Fruit fly (Drosophila melanogaster): ENCODE results near the gene Sf3b5.

Gene Sf3b5

DNA sequence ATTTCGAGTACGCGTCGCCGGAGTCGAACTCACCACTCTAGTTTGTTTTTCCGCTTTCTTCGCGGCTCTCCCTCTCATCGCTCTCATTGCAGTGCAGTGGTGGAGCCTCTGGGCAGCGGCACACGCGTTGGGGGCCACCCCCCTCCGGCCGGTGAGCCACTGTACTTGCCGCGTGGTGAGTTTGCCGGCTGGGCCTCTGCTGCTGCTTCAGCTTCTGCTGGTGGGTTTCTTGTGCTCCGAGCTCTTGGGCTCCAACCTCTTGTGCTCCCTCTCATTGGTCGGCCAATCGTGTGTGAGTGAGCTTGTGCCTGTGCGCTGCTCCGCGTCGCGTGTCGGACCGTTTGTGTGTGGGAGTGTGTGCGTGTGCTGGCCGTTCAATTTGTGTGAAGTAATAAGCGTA lies 37.9 kb upstream of the Sf3b5 start (continued):
- no peak for TF ChIP-seq CG10274 (GFP tag; optimal IDR thresholded peaks at IDR 0.05)
- TF ChIP-seq C15 (GFP tag; IDR thresholded peaks at IDR 0.05): no peak
- TF ChIP-seq PHDP (tag; optimal IDR thresholded peaks at IDR 0.05): no peak
- no peak for TF ChIP-seq CG5180 (GFP tag; optimal IDR thresholded peaks at IDR 0.05)
- no peak for TF ChIP-seq nerfin-1 (tag; optimal IDR thresholded peaks at IDR 0.05)
- TF ChIP-seq schlank (tag; optimal IDR thresholded peaks at IDR 0.05): no peak
- no peak for TF ChIP-seq CG7963 (GFP tag; IDR thresholded peaks at IDR 0.05; ENCODE audit: partially characterized antibody)
- peak; percentile 66 for TF ChIP-seq zfh2 (GFP tag; optimal IDR thresholded peaks at IDR 0.05)
- no peak for TF ChIP-seq lmd (GFP tag; IDR thresholded peaks at IDR 0.05)
- TF ChIP-seq CG13123 (GFP tag; optimal IDR thresholded peaks at IDR 0.05): no peak
- no peak for TF ChIP-seq ken (GFP tag; IDR thresholded peaks at IDR 0.05)
- peak; percentile 43 for TF ChIP-seq CG1603 (tag; optimal IDR thresholded peaks at IDR 0.05)
- TF ChIP-seq CG2678 (tag; optimal IDR thresholded peaks at IDR 0.05): peak; percentile 46
- no peak for TF ChIP-seq CG11247 (GFP tag; IDR thresholded peaks at IDR 0.05)
- TF ChIP-seq ap (GFP tag; IDR thresholded peaks at IDR 0.05): no peak
- peak; percentile 85 for TF ChIP-seq lilli (GFP tag; optimal IDR thresholded peaks at IDR 0.05)
- TF ChIP-seq CG17359 (tag; optimal IDR thresholded peaks at IDR 0.05): peak; percentile 48
- TF ChIP-seq CG12236 (GFP tag; optimal IDR thresholded peaks at IDR 0.05): peak; percentile 29
- peak; percentile 84 for TF ChIP-seq CG2120 (GFP tag; optimal IDR thresholded peaks at IDR 0.05)
- TF ChIP-seq Elba2 (GFP tag; optimal IDR thresholded peaks at IDR 0.05): no peak
- TF ChIP-seq cas (GFP tag; IDR thresholded peaks at IDR 0.05): no peak
- TF ChIP-seq seq (GFP tag; IDR thresholded peaks at IDR 0.05): no peak
- TF ChIP-seq emc (GFP tag; optimal IDR thresholded peaks at IDR 0.05): no peak
- no peak for TF ChIP-seq cad (GFP tag; optimal IDR thresholded peaks at IDR 0.05)
- peak; percentile 38 for TF ChIP-seq Xbp1 (GFP tag; optimal IDR thresholded peaks at IDR 0.05)
- no peak for TF ChIP-seq CG14050 (GFP tag; IDR thresholded peaks at IDR 0.05)
- peak; percentile 12 for TF ChIP-seq CG18619 (GFP tag; optimal IDR thresholded peaks at IDR 0.05)
- peak; percentile 51 for TF ChIP-seq sd (tag; optimal IDR thresholded peaks at IDR 0.05)
- TF ChIP-seq CG16779 (GFP tag; IDR thresholded peaks at IDR 0.05): no peak
- TF ChIP-seq CG12659 (GFP tag; optimal IDR thresholded peaks at IDR 0.05): no peak
- no peak for TF ChIP-seq Kr (GFP tag; optimal IDR thresholded peaks at IDR 0.05)
- no peak for TF ChIP-seq CG9817 (tag; optimal IDR thresholded peaks at IDR 0.05)
- TF ChIP-seq CG10565 (GFP tag; optimal IDR thresholded peaks at IDR 0.05): no peak
- TF ChIP-seq mam (GFP tag; optimal IDR thresholded peaks at IDR 0.05): peak; percentile 74
- no peak for TF ChIP-seq croc (GFP tag; conservative IDR thresholded peaks at IDR 0.05)
- no peak for TF ChIP-seq Hr3 (GFP tag; optimal IDR thresholded peaks at IDR 0.05)
- no peak for TF ChIP-seq Mrtf (GFP tag; IDR thresholded peaks at IDR 0.05)
- TF ChIP-seq HmgD (GFP tag; optimal IDR thresholded peaks at IDR 0.05): peak; percentile 80
- peak; percentile 64 for TF ChIP-seq CHES-1-like (GFP tag; optimal IDR thresholded peaks at IDR 0.05)
- no peak for TF ChIP-seq bcd (GFP tag; optimal IDR thresholded peaks at IDR 0.05)
- no peak for TF ChIP-seq CG6689 (GFP tag; IDR thresholded peaks at IDR 0.05)
- no peak for TF ChIP-seq gem (tag; optimal IDR thresholded peaks at IDR 0.05)
- no peak for TF ChIP-seq klu (GFP tag; IDR thresholded peaks at IDR 0.05)
- TF ChIP-seq sima (GFP tag; optimal IDR thresholded peaks at IDR 0.05): no peak
- TF ChIP-seq twi (tag; optimal IDR thresholded peaks at IDR 0.05): no peak
- TF ChIP-seq Hr51 (GFP tag; optimal IDR thresholded peaks at IDR 0.05): peak; percentile 19 to 64
- TF ChIP-seq CG34376 (GFP tag; optimal IDR thresholded peaks at IDR 0.05): peak; percentile 87
- no peak for TF ChIP-seq vnd (GFP tag; IDR thresholded peaks at IDR 0.05; ENCODE audit: partially characterized antibody)
- no peak for TF ChIP-seq CG2889 (GFP tag; IDR thresholded peaks at IDR 0.05)
- TF ChIP-seq psq (GFP tag; optimal IDR thresholded peaks at IDR 0.05): no peak
- TF ChIP-seq pb (GFP tag; optimal IDR thresholded peaks at IDR 0.05): peak; percentile 76
- TF ChIP-seq ttk (GFP tag; IDR thresholded peaks at IDR 0.05): no peak
- TF ChIP-seq danr (GFP tag; IDR thresholded peaks at IDR 0.05): no peak

Data from whole organism, embryonic.